Worm (Caenorhabditis elegans) whole organism, early embryonic: Measurements from ENCODE around the gene T04C12.7.
A peak's percentile ranks its signal among the peaks of the same experiment; 100 is the strongest.

Source experiments
- B0310.2 ChIP-seq: sonication (generic microtip); optimal IDR thresholded peaks from 2 replicates; lab custom pipeline; 2016; ENCODE audit warnings: mild to moderate bottlenecking, missing genetic modification characterization, missing compliant biosample characterization
- F13C5.2 ChIP-seq: sonication (generic microtip); optimal IDR thresholded peaks from 2 replicates; lab custom pipeline; 2017; ENCODE audit warnings: mild to moderate bottlenecking, missing genetic modification characterization, inconsistent platforms, missing compliant biosample characterization
- aly-1 ChIP-seq: sonication (generic microtip); optimal IDR thresholded peaks from 2 replicates; lab custom pipeline; 2016; ENCODE audit warnings: missing genetic modification characterization, missing compliant biosample characterization
- ama-1 ChIP-seq: fragments of 150-350 bp; optimal IDR thresholded peaks from 2 replicates; lab custom pipeline; 2014
- ceh-13 ChIP-seq: fragments of 200-800 bp; sonication (Bioruptor generic); optimal IDR thresholded peaks from 2 replicates; lab custom pipeline; 2018; ENCODE audit warnings: mild to moderate bottlenecking, missing genetic modification characterization, missing compliant biosample characterization
- ceh-36 ChIP-seq: sonication (generic microtip); optimal IDR thresholded peaks from 2 replicates; lab custom pipeline; 2016; ENCODE audit warnings: missing genetic modification characterization, inconsistent platforms, missing compliant biosample characterization
- ets-7 ChIP-seq: sonication (generic microtip); optimal IDR thresholded peaks from 2 replicates; lab custom pipeline; 2016; ENCODE audit warnings: missing genotype, missing genetic modification characterization, missing compliant biosample characterization
- flt-1 ChIP-seq: fragments of 200-800 bp; sonication (Bioruptor generic); IDR thresholded peaks from 2 replicates; pipeline ENCODE4 v1.3.6; 2022; ENCODE audit warnings: missing genetic modification characterization, missing compliant biosample characterization
- hmbx-1 ChIP-seq: sonication (generic microtip); optimal IDR thresholded peaks from 2 replicates; lab custom pipeline; 2016; ENCODE audit warnings: mild to moderate bottlenecking, missing genetic modification characterization, missing compliant biosample characterization
- hmg-4 ChIP-seq: fragments of 200-800 bp; sonication (Bioruptor generic); optimal IDR thresholded peaks from 2 replicates; lab custom pipeline; 2018; ENCODE audit warnings: mild to moderate bottlenecking, missing genetic modification characterization, missing compliant biosample characterization
- hnd-1 ChIP-seq: sonication (generic microtip); optimal IDR thresholded peaks from 2 replicates; lab custom pipeline; 2016; ENCODE audit warnings: missing genetic modification characterization, missing compliant biosample characterization
- pes-1 ChIP-seq: fragments of 200-800 bp; sonication (Bioruptor generic); IDR thresholded peaks from 2 replicates; pipeline ENCODE4 v1.3.6; 2022; ENCODE audit warnings: missing genetic modification reagents, missing genetic modification characterization, missing compliant biosample characterization
- scrt-1 ChIP-seq: fragments of 200-800 bp; sonication (Bioruptor generic); IDR thresholded peaks from 2 replicates; pipeline ENCODE4 v1.3.6; 2022; ENCODE audit warnings: missing genetic modification characterization, missing compliant biosample characterization
- sea-1 ChIP-seq: fragments of 200-800 bp; sonication (Bioruptor generic); conservative IDR thresholded peaks from 2 replicates; pipeline ENCODE4 v1.3.6; 2022; ENCODE audit warnings: missing genetic modification characterization, missing compliant biosample characterization
- tbx-11 ChIP-seq: fragments of 200-800 bp; sonication (Bioruptor generic); IDR thresholded peaks from 2 replicates; pipeline ENCODE4 v1.3.6; 2022; ENCODE audit warnings: missing genetic modification characterization, missing compliant biosample characterization
- tbx-37 ChIP-seq: fragments of 200-800 bp; sonication (Bioruptor generic); conservative IDR thresholded peaks from 2 replicates; pipeline ENCODE4 v1.3.6; 2022; ENCODE audit warnings: missing genetic modification reagents, missing genetic modification characterization, missing compliant biosample characterization
- tra-4 ChIP-seq: sonication (generic microtip); optimal IDR thresholded peaks from 2 replicates; lab custom pipeline; 2017; ENCODE audit warnings: missing genetic modification characterization, missing compliant biosample characterization

The T04C12.7 gene

DNA sequence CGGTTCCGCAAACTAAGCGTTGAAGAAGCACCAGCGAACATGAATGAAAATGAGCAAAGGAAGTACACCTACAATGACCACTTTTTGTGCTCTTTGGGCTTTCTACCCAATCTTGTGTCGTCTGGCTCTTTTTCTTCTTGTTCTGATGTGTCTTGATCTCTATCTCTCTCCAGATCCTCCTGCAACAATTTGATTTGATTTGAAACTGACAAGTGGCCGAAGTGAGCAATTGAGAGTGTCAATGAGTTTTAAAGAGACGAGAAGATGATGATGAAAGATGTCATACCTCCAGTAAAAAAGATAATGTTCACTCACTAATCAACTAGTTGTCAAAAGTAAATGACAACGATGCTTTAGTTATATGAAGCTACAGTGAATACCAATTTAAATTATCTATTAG, 19.2 kb upstream of the T04C12.7 start, which contains the start of gene pptr-2:
pptr-2 (minus strand) TSS at position 184 of the 400 bp plus-strand sequence.
- TF ChIP-seq ets-7 (tag; lab: Kevin White, UChicago), result no peak
- TF ChIP-seq ama-1 (lab: Kevin White, UChicago), result no peak
- no peak for TF ChIP-seq hmbx-1 (tag; lab: Kevin White, UChicago)
- TF ChIP-seq pes-1, result no peak
- no peak for TF ChIP-seq ceh-13 (GFP tag; lab: Kevin White, UChicago)

- TF ChIP-seq ceh-13 (GFP tag; lab: Kevin White, UChicago) (peak; percentile 25), tra-4 (tag; lab: Kevin White, UChicago) (no peak), F13C5.2 (tag; lab: Kevin White, UChicago) (peak; percentile 82), hmg-4 (GFP tag; lab: Kevin White, UChicago) (no peak), ets-7 (tag; lab: Kevin White, UChicago) (peak; percentile 74), pes-1 (no peak), ama-1 (lab: Kevin White, UChicago) (no peak), tbx-11 (GFP tag; lab: Robert Waterston, UW) (no peak), tbx-37 (GFP tag; lab: Robert Waterston, UW) (0 out of 2 replicates have a peak, but pooled peaks have one; percentile 22), scrt-1 (no peak), hnd-1 (tag; lab: Kevin White, UChicago) (peak; percentile 25), B0310.2 (tag; lab: Kevin White, UChicago) (peak; percentile 38), hmbx-1 (tag; lab: Kevin White, UChicago) (no peak), flt-1 (GFP tag; lab: Robert Waterston, UW) (no peak), sea-1 (GFP tag; lab: Robert Waterston, UW) (no peak), aly-1 (tag; lab: Kevin White, UChicago) (no peak), ceh-36 (tag; lab: Kevin White, UChicago) (no peak)
These were observed 14.5 kb upstream of the T04C12.7 start, which contains the start of gene pak-2 for ce11 chrV:11039379-11039954. Gene pak-2 (minus strand): TSS chrV:11039429.

DNA sequence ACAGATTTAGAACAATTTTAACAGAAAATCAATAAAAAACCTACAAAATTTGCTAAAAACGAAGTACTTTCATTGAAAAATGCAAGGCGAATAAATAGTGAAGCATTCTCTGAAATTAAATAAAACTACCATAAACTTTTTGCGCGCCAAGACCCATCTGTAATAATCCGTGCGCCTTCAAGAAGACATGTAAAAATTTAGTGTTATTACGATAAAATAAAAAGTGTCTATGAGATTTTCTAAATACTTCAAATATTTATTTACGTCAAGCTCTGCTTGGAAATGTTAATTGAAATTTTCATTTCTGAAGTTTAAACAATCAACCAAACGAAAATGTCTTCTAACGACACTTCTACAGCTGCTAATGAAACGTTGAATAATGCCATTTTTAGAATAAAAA, 13.9 kb upstream of the T04C12.7 start, which contains the start of gene C45B11.9:
C45B11.9 (plus strand) TSS at position 301 of the 400 bp plus-strand sequence.
- no peak for TF ChIP-seq hmg-4 (GFP tag; lab: Kevin White, UChicago)

- TF ChIP-seq hmg-4 (GFP tag; lab: Kevin White, UChicago), result no peak
- no peak for TF ChIP-seq ama-1 (lab: Kevin White, UChicago)
- no peak for TF ChIP-seq hmbx-1 (tag; lab: Kevin White, UChicago)
These were observed 13.5 kb upstream of the T04C12.7 start, which contains the start of gene C45B11.8 for ce11 chrV:11040473-11040872. Gene C45B11.8 (plus strand): TSS chrV:11040773.

- TF ChIP-seq ceh-36 (tag; lab: Kevin White, UChicago), result no peak
- TF ChIP-seq tra-4 (tag; lab: Kevin White, UChicago), result no peak
- no peak for TF ChIP-seq ceh-13 (GFP tag; lab: Kevin White, UChicago)
- TF ChIP-seq ets-7 (tag; lab: Kevin White, UChicago), result no peak
- no peak for TF ChIP-seq tbx-11 (GFP tag; lab: Robert Waterston, UW)
- TF ChIP-seq aly-1 (tag; lab: Kevin White, UChicago), result no peak
- TF ChIP-seq F13C5.2 (tag; lab: Kevin White, UChicago), result no peak
- TF ChIP-seq hmg-4 (GFP tag; lab: Kevin White, UChicago), result no peak
- no peak for TF ChIP-seq hnd-1 (tag; lab: Kevin White, UChicago)
- no peak for TF ChIP-seq scrt-1
- TF ChIP-seq hmbx-1 (tag; lab: Kevin White, UChicago), result no peak
- no peak for TF ChIP-seq pes-1
- TF ChIP-seq sea-1 (GFP tag; lab: Robert Waterston, UW), result no peak
- no peak for TF ChIP-seq tbx-37 (GFP tag; lab: Robert Waterston, UW)
- no peak for TF ChIP-seq flt-1 (GFP tag; lab: Robert Waterston, UW)
These were observed 12.4 kb upstream of the T04C12.7 start, which contains the start of gene C45B11.5 for ce11 chrV:11041499-11041898. Gene C45B11.5 (plus strand): TSS chrV:11041799.

ce11 chrV:11042538-11042937, 11.4 kb upstream of the T04C12.7 start, which contains the start of gene C45B11.2:
Gene C45B11.2 (plus strand): TSS chrV:11042710.
- TF ChIP-seq flt-1 (GFP tag; lab: Robert Waterston, UW), result no peak
- no peak for TF ChIP-seq pes-1
- no peak for TF ChIP-seq hnd-1 (tag; lab: Kevin White, UChicago)
- TF ChIP-seq tbx-11 (GFP tag; lab: Robert Waterston, UW), result no peak
- TF ChIP-seq ceh-13 (GFP tag; lab: Kevin White, UChicago), result no peak
- no peak for TF ChIP-seq tra-4 (tag; lab: Kevin White, UChicago)
- no peak for TF ChIP-seq scrt-1
- no peak for TF ChIP-seq tbx-37 (GFP tag; lab: Robert Waterston, UW)
- TF ChIP-seq B0310.2 (tag; lab: Kevin White, UChicago), result no peak
- no peak for TF ChIP-seq ama-1 (lab: Kevin White, UChicago)
- TF ChIP-seq ceh-36 (tag; lab: Kevin White, UChicago), result no peak
- TF ChIP-seq aly-1 (tag; lab: Kevin White, UChicago), result no peak
- TF ChIP-seq hmbx-1 (tag; lab: Kevin White, UChicago), result no peak
- no peak for TF ChIP-seq ets-7 (tag; lab: Kevin White, UChicago)
- no peak for TF ChIP-seq hmg-4 (GFP tag; lab: Kevin White, UChicago)
- no peak for TF ChIP-seq F13C5.2 (tag; lab: Kevin White, UChicago)
- TF ChIP-seq sea-1 (GFP tag; lab: Robert Waterston, UW), result no peak

- TF ChIP-seq B0310.2 (tag; lab: Kevin White, UChicago) (no peak), hnd-1 (tag; lab: Kevin White, UChicago) (no peak), ets-7 (tag; lab: Kevin White, UChicago) (no peak), ama-1 (lab: Kevin White, UChicago) (no peak), pes-1 (no peak), flt-1 (GFP tag; lab: Robert Waterston, UW) (no peak), scrt-1 (no peak), sea-1 (GFP tag; lab: Robert Waterston, UW) (no peak), aly-1 (tag; lab: Kevin White, UChicago) (no peak), hmg-4 (GFP tag; lab: Kevin White, UChicago) (no peak)
These were observed 10.2 kb upstream of the T04C12.7 start, which contains the start of gene C45B11.6 for ce11 chrV:11043767-11044166. Gene C45B11.6 (plus strand): TSS chrV:11044067.
